Worm (Caenorhabditis elegans) whole organism, L4/young adult: ENCODE data around the gene B0302.2.

Experiments
- W03F9.2 ChIP-seq: fragments of 150-350 bp; optimal IDR thresholded peaks from 2 replicates; lab custom pipeline; 2014; ENCODE audit warnings: missing biosample characterization, missing genetic modification characterization
- him-1 ChIP-seq: sonication (generic microtip); optimal IDR thresholded peaks from 2 replicates; lab custom pipeline; 2016; ENCODE audit warnings: missing genotype, missing genetic modification reagents, missing genetic modification characterization, missing compliant biosample characterization

DNA sequence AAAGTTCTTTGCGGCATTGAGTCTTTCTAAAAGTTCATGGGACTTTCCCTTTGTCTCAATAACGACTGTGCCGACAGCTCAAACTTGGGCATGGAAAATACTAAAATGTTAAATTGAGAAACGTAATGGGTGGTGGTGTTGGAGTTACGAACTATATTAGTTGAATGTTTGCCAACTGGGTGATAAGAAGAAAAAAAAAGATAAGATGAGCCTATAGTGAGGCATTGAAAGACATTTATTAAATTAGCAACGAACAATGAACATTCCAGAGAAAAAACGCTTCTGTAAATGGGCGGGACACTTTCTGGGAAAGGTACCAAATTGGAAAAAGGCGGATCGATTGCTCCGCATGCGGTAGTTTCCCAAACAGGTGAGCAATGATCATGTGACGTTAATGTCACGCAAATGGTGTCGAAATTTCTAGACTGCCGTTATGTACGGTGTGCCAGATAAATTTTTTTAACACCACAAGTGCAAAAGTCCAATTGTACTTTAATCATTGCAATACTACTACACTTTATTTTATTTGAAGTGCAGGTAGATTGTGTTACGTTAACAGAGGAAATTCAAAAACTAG lies 39.0 kb upstream of the B0302.2 start:
- TF ChIP-seq him-1, result no peak
- TF ChIP-seq W03F9.2 (tag; lab: Kevin White, UChicago), result no peak
